Worm (Caenorhabditis elegans): Measurements from ENCODE around the gene F28F9.3.

DNA sequence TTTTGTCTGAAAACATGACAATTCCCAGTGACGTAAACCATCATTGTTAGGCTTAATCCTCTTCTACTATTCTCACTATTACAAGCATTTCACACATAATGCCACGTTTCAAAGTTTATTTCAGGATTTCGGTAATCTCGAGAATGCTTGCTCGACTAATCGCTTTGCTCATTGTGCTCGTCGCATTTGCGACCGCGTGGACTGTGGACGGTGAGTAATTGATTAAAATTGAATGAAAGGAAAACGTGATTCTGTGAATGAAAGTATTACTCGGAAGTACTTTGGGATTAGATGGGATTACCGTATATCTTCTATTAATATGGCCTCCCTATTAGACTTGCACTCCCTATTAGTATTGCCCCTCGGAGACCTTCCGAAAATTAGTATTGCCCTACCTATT is 7.1 kb downstream of the F28F9.3 start:
- no peak for TF ChIP-seq bed-3 (GFP tag; optimal IDR thresholded peaks at IDR 0.05)
- TF ChIP-seq lin-13 (tag; optimal IDR thresholded peaks at IDR 0.05): no peak
- TF ChIP-seq snpc-4 (tag; optimal IDR thresholded peaks at IDR 0.05): no peak
- TF ChIP-seq mls-2 (tag; optimal IDR thresholded peaks at IDR 0.05): no peak
- TF ChIP-seq blmp-1 (tag; optimal IDR thresholded peaks at IDR 0.05): no peak
- TF ChIP-seq elt-1 (tag; optimal IDR thresholded peaks at IDR 0.05; ENCODE audit: borderline replicate concordance, insufficient read depth): no peak
- TF ChIP-seq unc-120 (tag; optimal IDR thresholded peaks at IDR 0.05; ENCODE audit: poor library complexity, severe bottlenecking): no peak
- no peak for TF ChIP-seq nhr-76 (tag; optimal IDR thresholded peaks at IDR 0.05)
- TF ChIP-seq pha-4 (tag; optimal IDR thresholded peaks at IDR 0.05): no peak
- no peak for TF ChIP-seq ztf-11 (tag; optimal IDR thresholded peaks at IDR 0.05)
- no peak for TF ChIP-seq unc-39 (tag; optimal IDR thresholded peaks at IDR 0.05)
